Worm (Caenorhabditis elegans): ENCODE results near the gene mak-1.

The mak-1 gene

DNA sequence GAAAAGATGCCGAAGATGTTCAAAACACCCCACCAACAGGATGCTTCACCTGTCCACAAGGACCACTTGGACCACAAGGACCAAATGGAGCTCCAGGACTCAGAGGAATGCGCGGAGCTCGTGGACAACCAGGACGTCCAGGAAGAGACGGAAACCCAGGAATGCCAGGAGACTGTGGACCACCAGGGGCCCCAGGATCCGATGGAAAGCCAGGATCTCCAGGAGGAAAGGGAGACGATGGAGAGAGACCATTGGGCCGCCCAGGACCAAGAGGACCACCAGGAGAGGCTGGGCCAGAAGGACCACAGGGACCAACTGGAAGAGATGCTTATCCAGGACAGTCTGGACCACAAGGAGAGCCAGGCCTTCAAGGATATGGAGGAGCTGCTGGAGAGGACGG is 10.2 kb upstream of the mak-1 start:
- TF ChIP-seq zfh-2 (GFP tag; conservative IDR thresholded peaks at IDR 0.05) (peak; percentile 87), egrh-3 (GFP tag; IDR thresholded peaks at IDR 0.05) (peak; percentile 68; the same call in 1 of the 2 replicates), rec-8 (tag; optimal IDR thresholded peaks at IDR 0.05) (no peak)

DNA sequence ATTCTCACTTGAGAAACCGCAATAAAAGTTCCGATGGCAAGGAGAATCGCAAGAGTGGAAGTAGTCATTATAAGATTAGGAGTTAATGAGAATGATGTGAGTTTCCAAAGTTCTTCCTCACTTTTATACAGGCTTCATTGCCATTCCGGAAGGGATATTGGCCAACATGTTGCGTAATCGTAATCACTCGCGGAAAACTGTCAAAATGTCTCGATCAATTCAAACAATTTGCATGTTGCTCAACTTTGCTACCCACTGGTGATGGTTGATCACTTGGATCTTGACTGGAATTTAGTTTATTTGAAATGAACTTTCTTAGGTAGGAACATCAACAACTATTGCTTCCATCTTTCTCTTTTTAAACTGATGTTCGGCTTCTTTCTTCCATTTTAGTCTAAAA is 6.4 kb upstream of the mak-1 start, which contains the start of gene idpb-4:
Gene idpb-4, minus strand, starts transcription at position 101 of the 400 bp plus-strand sequence.
- TF ChIP-seq zim-3 (tag; optimal IDR thresholded peaks at IDR 0.05) = no peak
- TF ChIP-seq let-526 (GFP tag; IDR thresholded peaks at IDR 0.05) = no peak
- TF ChIP-seq mcd-1 (GFP tag; IDR thresholded peaks at IDR 0.05) = no peak
- no peak for TF ChIP-seq snpc-4 (GFP tag; optimal IDR thresholded peaks at IDR 0.05)
- no peak for TF ChIP-seq snpc-4 (tag; optimal IDR thresholded peaks at IDR 0.05)
- no peak for TF ChIP-seq tlf-1 (GFP tag; optimal IDR thresholded peaks at IDR 0.05)
- TF ChIP-seq ztf-3 (GFP tag; optimal IDR thresholded peaks at IDR 0.05) = no peak
- TF ChIP-seq sea-2 (GFP tag; IDR thresholded peaks at IDR 0.05) = no peak
- no peak for TF ChIP-seq F37B4.10 (GFP tag; IDR thresholded peaks at IDR 0.05)
- TF ChIP-seq Y56A3A.18 (GFP tag; IDR thresholded peaks at IDR 0.05) = no peak
- no peak for TF ChIP-seq ztf-6 (GFP tag; IDR thresholded peaks at IDR 0.05)
- TF ChIP-seq F52B5.7 (tag; optimal IDR thresholded peaks at IDR 0.05) = no peak
- TF ChIP-seq rcor-1 (GFP tag; IDR thresholded peaks at IDR 0.05) = no peak
- no peak for TF ChIP-seq unc-130 (GFP tag; optimal IDR thresholded peaks at IDR 0.05)
- TF ChIP-seq D2030.7 (GFP tag; IDR thresholded peaks at IDR 0.05) = no peak
- no peak for TF ChIP-seq hlh-26 (GFP tag; conservative IDR thresholded peaks at IDR 0.05)
- no peak for TF ChIP-seq egl-44 (GFP tag; IDR thresholded peaks at IDR 0.05)
- no peak for TF ChIP-seq lin-54 (GFP tag; optimal IDR thresholded peaks at IDR 0.05)
- no peak for TF ChIP-seq K12H6.12 (tag; optimal IDR thresholded peaks at IDR 0.05)

DNA sequence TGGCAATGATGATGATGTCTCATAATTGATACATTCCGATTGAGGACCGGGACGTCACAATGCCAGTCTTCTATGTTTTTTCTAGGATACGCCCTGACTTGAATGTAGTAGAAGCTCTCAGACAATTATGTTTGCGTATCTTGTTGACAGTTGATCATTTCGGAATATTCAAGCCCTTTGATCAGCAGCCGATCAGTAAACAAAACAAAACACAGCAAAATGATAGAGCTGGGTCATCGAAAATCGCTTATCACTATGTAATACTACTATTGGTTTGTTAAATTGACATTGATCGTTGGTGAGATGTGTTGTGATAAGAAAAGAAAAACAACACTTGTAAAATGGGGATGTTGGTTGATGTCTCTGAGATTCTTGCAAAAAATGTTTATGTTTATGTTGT is 5.6 kb upstream of the mak-1 start:
- no peak for TF ChIP-seq efl-1 (GFP tag; optimal IDR thresholded peaks at IDR 0.05)
- TF ChIP-seq lsl-1 (GFP tag; optimal IDR thresholded peaks at IDR 0.05) = no peak
- TF ChIP-seq somi-1 (GFP tag; optimal IDR thresholded peaks at IDR 0.05) = no peak
- TF ChIP-seq zfh-2 (GFP tag; conservative IDR thresholded peaks at IDR 0.05) = no peak
- no peak for TF ChIP-seq pha-4 (tag; optimal IDR thresholded peaks at IDR 0.05)
- no peak for TF ChIP-seq madf-6 (GFP tag; IDR thresholded peaks at IDR 0.05)
- TF ChIP-seq F22D6.2 (tag; optimal IDR thresholded peaks at IDR 0.05) = no peak
- no peak for TF ChIP-seq egrh-3 (GFP tag; IDR thresholded peaks at IDR 0.05)

DNA sequence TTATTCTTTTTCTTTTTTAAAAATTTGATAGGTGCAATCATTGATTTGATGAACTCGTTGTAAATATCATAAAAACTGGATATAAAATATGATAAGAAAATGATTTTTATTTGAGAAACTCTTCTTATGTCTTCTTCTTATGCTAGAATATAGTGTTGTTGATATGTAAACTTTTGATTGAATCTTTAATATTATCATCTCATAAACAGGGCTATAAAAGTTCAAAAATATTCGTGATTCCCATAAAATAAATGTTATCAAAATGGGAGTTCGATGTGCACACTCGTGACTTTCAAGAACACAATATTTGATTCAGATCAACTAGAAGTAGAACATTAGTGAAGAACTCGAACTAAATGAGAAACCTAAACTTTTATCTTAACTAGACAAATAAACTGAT is 4.9 kb upstream of the mak-1 start:
- TF ChIP-seq unc-62 (GFP tag; optimal IDR thresholded peaks at IDR 0.05) = peak; percentile 14
- no peak for TF ChIP-seq F10E7.11 (tag; optimal IDR thresholded peaks at IDR 0.05)
- TF ChIP-seq fkh-3 (tag; optimal IDR thresholded peaks at IDR 0.05) = no peak
- TF ChIP-seq unc-130 (GFP tag; optimal IDR thresholded peaks at IDR 0.05) = no peak

DNA sequence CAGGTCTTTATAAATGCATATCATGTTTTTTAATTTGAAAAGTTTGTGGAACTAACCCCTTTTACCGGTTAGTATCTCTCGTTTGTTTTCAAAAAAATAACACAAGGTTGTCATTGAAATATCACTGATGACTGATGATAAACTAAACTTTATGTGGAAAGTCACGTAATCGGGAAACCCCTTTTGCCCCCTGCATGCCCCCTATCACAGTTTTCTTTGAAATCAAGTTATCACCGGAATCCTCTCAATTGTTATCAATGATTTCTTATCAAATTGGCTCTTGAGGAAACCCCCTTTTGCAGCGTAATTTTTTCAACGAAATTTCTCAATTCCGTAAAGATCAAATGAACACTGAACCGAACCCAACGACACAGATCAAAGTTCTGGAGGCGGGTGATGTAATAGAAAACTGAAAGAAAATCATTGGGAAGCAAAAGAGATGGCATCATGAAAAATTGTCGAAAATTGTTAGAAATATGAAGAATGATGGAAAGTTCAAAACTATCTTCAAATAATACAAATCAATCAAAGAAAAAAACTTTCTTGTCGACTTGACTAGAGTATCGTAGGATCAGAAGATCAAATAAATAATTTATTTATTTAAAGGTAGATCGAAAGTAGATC is 3.4 kb upstream of the mak-1 start:
- TF ChIP-seq dox-1 (GFP tag; IDR thresholded peaks at IDR 0.05) (peak; percentile 48; the same call in 1 of the 2 replicates), F23B12.7 (tag; optimal IDR thresholded peaks at IDR 0.05; ENCODE audit: insufficient read depth) (no peak), zim-3 (tag; optimal IDR thresholded peaks at IDR 0.05) (no peak), madf-10 (tag; optimal IDR thresholded peaks at IDR 0.05) (peak; percentile 5), hmg-20 (GFP tag; IDR thresholded peaks at IDR 0.05) (no peak), let-526 (GFP tag; IDR thresholded peaks at IDR 0.05) (0 out of 2 replicates have a peak, but pooled peaks have one; percentile 21), cebp-1 (GFP tag; IDR thresholded peaks at IDR 0.05) (no peak), cebp-1 (tag; optimal IDR thresholded peaks at IDR 0.05) (peak; percentile 36), atf-7 (tag; optimal IDR thresholded peaks at IDR 0.05) (peak; percentile 78), let-607 (tag; optimal IDR thresholded peaks at IDR 0.05) (peak in 1 of 2 experiments; percentile 3), lin-40 (tag; optimal IDR thresholded peaks at IDR 0.05) (peak; percentile 72), somi-1 (GFP tag; optimal IDR thresholded peaks at IDR 0.05) (peak; percentile 70), nhr-80 (tag; optimal IDR thresholded peaks at IDR 0.05) (peak; percentile 90), sdz-38 (tag; optimal IDR thresholded peaks at IDR 0.05) (no peak), tbp1 (GFP tag; optimal IDR thresholded peaks at IDR 0.05) (peak; percentile 14), fkh-3 (tag; optimal IDR thresholded peaks at IDR 0.05) (no peak)
